Fruit fly (Drosophila melanogaster) whole organism, embryonic: ENCODE data around the gene Pfdn2.

Experiments used
- Ada2b ChIP-seq: fragments of 200-800 bp; sonication (Bioruptor generic); IDR thresholded peaks from 2 replicates; pipeline ENCODE4 v1.3.6; 2022; ENCODE audit warnings: missing biosample characterization, missing genetic modification characterization
- CG10979 ChIP-seq: fragments of 200-800 bp; sonication (Bioruptor generic); optimal IDR thresholded peaks from 2 replicates; lab custom pipeline; 2018; ENCODE audit warnings: missing biosample characterization, mild to moderate bottlenecking, missing genetic modification characterization, moderate library complexity
- CG1233 ChIP-seq: fragments of 200-800 bp; sonication (Bioruptor generic); optimal IDR thresholded peaks from 4 replicates; lab custom pipeline; 2018; ENCODE audit warnings: missing biosample characterization, mild to moderate bottlenecking, missing genetic modification characterization
- CG12942 ChIP-seq: fragments of 200-800 bp; sonication (Bioruptor generic); optimal IDR thresholded peaks from 3 replicates; lab custom pipeline; 2016; ENCODE audit warnings: missing biosample characterization, missing genetic modification characterization
- CG14050 ChIP-seq: fragments of 200-800 bp; sonication (Bioruptor generic); IDR thresholded peaks from 3 replicates; pipeline ENCODE4 v1.3.6; 2022; ENCODE audit warnings: missing biosample characterization, missing genetic modification characterization
- CG15269 ChIP-seq: fragments of 200-800 bp; sonication (Bioruptor generic); optimal IDR thresholded peaks from 2 replicates; lab custom pipeline; 2018; ENCODE audit warnings: missing biosample characterization, mild to moderate bottlenecking, missing genetic modification characterization, moderate library complexity
- CG16779 ChIP-seq: fragments of 200-800 bp; sonication (Bioruptor generic); IDR thresholded peaks from 2 replicates; pipeline ENCODE4 v1.3.6; 2022; ENCODE audit warnings: missing biosample characterization, missing genetic modification characterization
- CG18011 ChIP-seq: fragments of 200-800 bp; sonication (Bioruptor generic); optimal IDR thresholded peaks from 2 replicates; lab custom pipeline; 2017; ENCODE audit warnings: missing biosample characterization, missing genetic modification characterization, mild to moderate bottlenecking, moderate library complexity, missing genotype
- CG18262 ChIP-seq: fragments of 200-800 bp; optimal IDR thresholded peaks from 3 replicates; lab custom pipeline; 2019; ENCODE audit warnings: missing biosample characterization, mild to moderate bottlenecking, missing genetic modification characterization, moderate library complexity
- CG4424 ChIP-seq: fragments of 200-800 bp; sonication (Bioruptor generic); optimal IDR thresholded peaks from 3 replicates; lab custom pipeline; 2016; ENCODE audit warnings: missing biosample characterization, missing genetic modification characterization
- CG5180 ChIP-seq: fragments of 200-800 bp; sonication (Bioruptor generic); optimal IDR thresholded peaks from 3 replicates; lab custom pipeline; 2017; ENCODE audit warnings: missing biosample characterization, missing genetic modification characterization, mild to moderate bottlenecking, moderate library complexity, missing genetic modification reagents
- CG6791 ChIP-seq: fragments of 200-800 bp; sonication (Bioruptor generic); IDR thresholded peaks from 3 replicates; pipeline ENCODE4 v1.3.6; 2022; ENCODE audit warnings: missing biosample characterization, missing genetic modification characterization; ENCODE audit not compliant: partially characterized antibody
- CG7928 ChIP-seq: fragments of 200-800 bp; sonication (Bioruptor generic); optimal IDR thresholded peaks from 2 replicates; lab custom pipeline; 2017; ENCODE audit warnings: missing biosample characterization, mild to moderate bottlenecking, missing genetic modification characterization
- CG9437 ChIP-seq: fragments of 200-800 bp; sonication (Bioruptor generic); optimal IDR thresholded peaks from 2 replicates; lab custom pipeline; 2018; ENCODE audit warnings: missing biosample characterization, mild to moderate bottlenecking, missing genetic modification characterization
- CoRest ChIP-seq: fragments of 200-800 bp; sonication (Bioruptor generic); optimal IDR thresholded peaks from 3 replicates; lab custom pipeline; 2018; ENCODE audit warnings: missing biosample characterization, mild to moderate bottlenecking, missing genetic modification characterization, moderate library complexity
- D ChIP-seq, 2 experiments: fragments of 200-800 bp in 1 of 2; fragments of >200 bp in 1 of 2; sonication (Bioruptor generic) in 1 of 2; optimal IDR thresholded peaks; 2 replicates in 1 of 2; 3 replicates in 1 of 2; lab custom pipeline; 2017; ENCODE audit warnings: mild to moderate bottlenecking in 1 of 2, missing biosample characterization in 1 of 2, missing genetic modification characterization in 1 of 2, missing genetic modification reagents in 1 of 2
- Dip2 ChIP-seq: fragments of 200-800 bp; sonication (Bioruptor generic); IDR thresholded peaks from 2 replicates; pipeline ENCODE4 v1.3.6; 2022; ENCODE audit warnings: missing biosample characterization, missing genetic modification characterization
- Gsc ChIP-seq: fragments of 200-800 bp; sonication (Bioruptor generic); IDR thresholded peaks from 2 replicates; pipeline ENCODE4 v1.3.6; 2022; ENCODE audit warnings: missing biosample characterization, missing genetic modification characterization
- H2.0 ChIP-seq: fragments of 200-800 bp; sonication (Bioruptor generic); IDR thresholded peaks from 2 replicates; pipeline ENCODE4 v1.3.6; 2022; ENCODE audit warnings: missing biosample characterization, missing genetic modification characterization
- HLH3B ChIP-seq: fragments of 200-800 bp; sonication (Bioruptor generic); IDR thresholded peaks from 2 replicates; pipeline ENCODE4 v1.3.6; 2022; ENCODE audit warnings: missing biosample characterization, missing genetic modification characterization
- Kr ChIP-seq: fragments of 200-800 bp; sonication (Bioruptor generic); optimal IDR thresholded peaks from 2 replicates; lab custom pipeline; 2017; ENCODE audit warnings: missing biosample characterization, mild to moderate bottlenecking, missing genetic modification characterization
- MTF-1 ChIP-seq: fragments of 200-800 bp; sonication (Bioruptor generic); optimal IDR thresholded peaks from 2 replicates; lab custom pipeline; 2018; ENCODE audit warnings: missing biosample characterization, mild to moderate bottlenecking, missing genetic modification characterization, borderline replicate concordance
- Myb ChIP-seq: fragments of 200-800 bp; sonication (Bioruptor generic); optimal IDR thresholded peaks from 2 replicates; lab custom pipeline; 2016; ENCODE audit warnings: missing biosample characterization, missing genetic modification characterization
- Nf-YA ChIP-seq: fragments of 200-800 bp; sonication (Bioruptor generic); IDR thresholded peaks from 2 replicates; pipeline ENCODE4 v1.3.6; 2022; ENCODE audit warnings: missing biosample characterization, missing genetic modification characterization
- Nf-YC ChIP-seq: fragments of 200-800 bp; optimal IDR thresholded peaks from 3 replicates; lab custom pipeline; 2019; ENCODE audit warnings: missing biosample characterization, mild to moderate bottlenecking, missing genetic modification characterization, moderate library complexity
- Opbp ChIP-seq: fragments of 200-800 bp; sonication (Bioruptor generic); IDR thresholded peaks from 3 replicates; pipeline ENCODE4 v1.3.6; 2022; ENCODE audit warnings: missing biosample characterization, missing genetic modification characterization; ENCODE audit not compliant: partially characterized antibody
- Ravus ChIP-seq: fragments of 200-800 bp; sonication (Bioruptor generic); IDR thresholded peaks from 2 replicates; pipeline ENCODE4 v1.3.6; 2022; ENCODE audit warnings: missing biosample characterization, missing genetic modification characterization
- Vsx1 ChIP-seq: fragments of 200-800 bp; sonication (Bioruptor generic); optimal IDR thresholded peaks from 2 replicates; lab custom pipeline; 2017; ENCODE audit warnings: missing biosample characterization, mild to moderate bottlenecking, missing genetic modification characterization, missing genetic modification reagents
- aop ChIP-seq: fragments of 200-800 bp; sonication (Bioruptor generic); IDR thresholded peaks from 2 replicates; pipeline ENCODE4 v1.3.6; 2022; ENCODE audit warnings: missing biosample characterization, missing genetic modification characterization
- cas ChIP-seq: fragments of 200-800 bp; sonication (Bioruptor generic); IDR thresholded peaks from 2 replicates; pipeline ENCODE4 v1.3.6; 2022; ENCODE audit warnings: missing biosample characterization, missing genetic modification characterization
- chinmo ChIP-seq: fragments of 200-800 bp; sonication (Bioruptor generic); IDR thresholded peaks from 4 replicates; pipeline ENCODE4 v1.3.6; 2022; ENCODE audit warnings: missing biosample characterization, missing genetic modification characterization; ENCODE audit not compliant: partially characterized antibody
- da ChIP-seq: fragments of 200-800 bp; sonication (Bioruptor generic); optimal IDR thresholded peaks from 2 replicates; lab custom pipeline; 2016; ENCODE audit warnings: missing biosample characterization, missing genetic modification characterization
- hb ChIP-seq: fragments of 200-800 bp; sonication (Bioruptor generic); IDR thresholded peaks from 3 replicates; pipeline ENCODE4 v1.3.6; 2022; ENCODE audit warnings: missing biosample characterization, missing genetic modification characterization; ENCODE audit not compliant: partially characterized antibody
- hkb ChIP-seq, 2 experiments: fragments of 200-800 bp in 1 of 2; fragments of >200 bp in 1 of 2; sonication (Bioruptor generic) in 1 of 2; IDR thresholded peaks in 1 of 2; optimal IDR thresholded peaks in 1 of 2; 2 replicates each; pipeline versions ENCODE4 v1.3.6 to Lab custom; 2017 to 2022; ENCODE audit warnings: missing biosample characterization in 1 of 2, missing genetic modification characterization in 1 of 2
- lov ChIP-seq, 2 experiments: fragments of 200-800 bp in 1 of 2; fragments of >200 bp in 1 of 2; sonication (Bioruptor generic) in 1 of 2; IDR thresholded peaks in 1 of 2; optimal IDR thresholded peaks in 1 of 2; 2 replicates in 1 of 2; 3 replicates in 1 of 2; pipeline versions ENCODE4 v1.3.6 to Lab custom; 2017 to 2022; ENCODE audit warnings: missing biosample characterization in 1 of 2, missing genetic modification characterization in 1 of 2
- mld ChIP-seq: fragments of 200-800 bp; sonication (Bioruptor generic); IDR thresholded peaks from 3 replicates; pipeline ENCODE4 v1.3.6; 2022; ENCODE audit warnings: missing biosample characterization, missing genetic modification characterization; ENCODE audit not compliant: partially characterized antibody
- odd ChIP-seq: fragments of 200-800 bp; sonication (Bioruptor generic); optimal IDR thresholded peaks from 2 replicates; lab custom pipeline; 2017; ENCODE audit warnings: missing biosample characterization, mild to moderate bottlenecking, missing genetic modification characterization
- pnt ChIP-seq: fragments of 200-800 bp; sonication (Bioruptor generic); optimal IDR thresholded peaks from 3 replicates; lab custom pipeline; 2016; ENCODE audit warnings: missing biosample characterization, missing genetic modification characterization
- psq ChIP-seq: fragments of 200-800 bp; sonication (Bioruptor generic); optimal IDR thresholded peaks from 2 replicates; lab custom pipeline; 2017; ENCODE audit warnings: missing biosample characterization, missing genetic modification characterization
- pum ChIP-seq: fragments of 200-800 bp; sonication (Bioruptor generic); optimal IDR thresholded peaks from 2 replicates; lab custom pipeline; 2016; ENCODE audit warnings: missing biosample characterization, missing genetic modification characterization
- ranshi ChIP-seq: fragments of 200-800 bp; sonication (Bioruptor generic); IDR thresholded peaks from 2 replicates; pipeline ENCODE4 v1.3.6; 2022; ENCODE audit warnings: missing biosample characterization, missing genetic modification characterization
- sens-2 ChIP-seq: fragments of 200-800 bp; sonication (Bioruptor generic); IDR thresholded peaks from 2 replicates; pipeline ENCODE4 v1.3.6; 2022; ENCODE audit warnings: missing biosample characterization, missing genetic modification characterization
- sr ChIP-seq: fragments of 200-800 bp; sonication (Bioruptor generic); IDR thresholded peaks from 3 replicates; pipeline ENCODE4 v1.3.6; 2022; ENCODE audit warnings: missing biosample characterization, missing genetic modification characterization
- stwl ChIP-seq: fragments of 200-800 bp; sonication (Bioruptor generic); optimal IDR thresholded peaks from 3 replicates; lab custom pipeline; 2018; ENCODE audit warnings: missing biosample characterization, mild to moderate bottlenecking, missing genetic modification characterization, moderate library complexity
- tll ChIP-seq, 2 experiments: fragments of 200-800 bp in 1 of 2; fragments of >200 bp in 1 of 2; sonication (Bioruptor generic) in 1 of 2; optimal IDR thresholded peaks; 2 replicates each; lab custom pipeline; 2017 to 2019; ENCODE audit warnings: missing biosample characterization in 2 of 2, missing genetic modification characterization in 2 of 2, mild to moderate bottlenecking in 1 of 2, moderate library complexity in 1 of 2
- tna ChIP-seq: fragments of 200-800 bp; sonication (Bioruptor generic); IDR thresholded peaks from 2 replicates; pipeline ENCODE4 v1.3.6; 2022; ENCODE audit warnings: missing biosample characterization, missing genetic modification characterization; ENCODE audit not compliant: partially characterized antibody
- trh ChIP-seq: fragments of 200-800 bp; sonication (Bioruptor generic); optimal IDR thresholded peaks from 2 replicates; lab custom pipeline; 2016; ENCODE audit warnings: missing biosample characterization, missing genetic modification characterization
- tup ChIP-seq: fragments of 200-800 bp; sonication (Bioruptor generic); optimal IDR thresholded peaks from 2 replicates; lab custom pipeline; 2016; ENCODE audit warnings: missing biosample characterization, mild to moderate bottlenecking, missing genetic modification characterization, moderate library complexity
- zfh2 ChIP-seq: fragments of 200-800 bp; sonication (Bioruptor generic); optimal IDR thresholded peaks from 2 replicates; lab custom pipeline; 2016; ENCODE audit warnings: missing biosample characterization, missing genetic modification characterization

Pfdn2 gene

dm6 chr3L:11112427-11112826, 38.2 kb upstream of the Pfdn2 start (continued):
- TF ChIP-seq ranshi (GFP tag; lab: Robert Waterston, UW) (no peak), CG16779 (GFP tag; lab: Robert Waterston, UW) (0 out of 2 replicates have a peak, but pooled peaks have one; percentile 52), CG18011 (no peak), trh (GFP tag; lab: Kevin White, UChicago) (no peak), Opbp (GFP tag; lab: Robert Waterston, UW) (0 out of 3 replicates have a peak, but pooled peaks have one; percentile 15), H2.0 (GFP tag; lab: Robert Waterston, UW) (no peak), stwl (tag; lab: Kevin White, UChicago) (no peak), CG7928 (GFP tag; lab: Kevin White, UChicago) (no peak), lov (optimal IDR thresholded peaks at IDR 0.05; lab: Kevin White, UChicago) (no peak), lov (GFP tag; IDR thresholded peaks at IDR 0.05; lab: Robert Waterston, UW) (0 out of 3 replicates have a peak, but pooled peaks have one; percentile 27), odd (no peak), tna (GFP tag; lab: Robert Waterston, UW) (no peak), Nf-YA (no peak), Gsc (GFP tag; lab: Robert Waterston, UW) (no peak), Ravus (GFP tag; lab: Robert Waterston, UW) (no peak), tup (no peak), Dip2 (no peak), CG9437 (GFP tag; lab: Kevin White, UChicago) (no peak), da (no peak), Kr (GFP tag; lab: Kevin White, UChicago) (no peak), zfh2 (GFP tag; lab: Kevin White, UChicago) (no peak), D (optimal IDR thresholded peaks at IDR 0.05; lab: Kevin White, UChicago) (no peak), D (GFP tag; optimal IDR thresholded peaks at IDR 0.05; lab: Kevin White, UChicago) (no peak), tll (GFP tag; optimal IDR thresholded peaks at IDR 0.05; lab: Kevin White, UChicago) (no peak), aop (0 out of 2 replicates have a peak, but pooled peaks have one; percentile 25), Ada2b (GFP tag; lab: Robert Waterston, UW) (no peak), cas (GFP tag; lab: Robert Waterston, UW) (no peak), hb (no peak), CoRest (tag; lab: Kevin White, UChicago) (no peak), hkb (optimal IDR thresholded peaks at IDR 0.05; lab: Kevin White, UChicago) (no peak), hkb (GFP tag; IDR thresholded peaks at IDR 0.05; lab: Robert Waterston, UW) (no peak), CG1233 (GFP tag; lab: Kevin White, UChicago) (no peak), sens-2 (GFP tag; lab: Robert Waterston, UW) (no peak), CG14050 (GFP tag; lab: Robert Waterston, UW) (no peak), HLH3B (no peak), CG6791 (GFP tag; lab: Robert Waterston, UW) (no peak), Nf-YC (tag; lab: Kevin White, UChicago) (no peak), pnt (GFP tag; lab: Kevin White, UChicago) (no peak), CG10979 (tag; lab: Kevin White, UChicago) (no peak), CG4424 (GFP tag; lab: Kevin White, UChicago) (no peak), Vsx1 (GFP tag; lab: Kevin White, UChicago) (no peak), psq (no peak), Myb (GFP tag; lab: Kevin White, UChicago) (no peak), MTF-1 (no peak), pum (GFP tag; lab: Kevin White, UChicago) (no peak), sr (no peak), CG15269 (tag; lab: Kevin White, UChicago) (no peak), mld (GFP tag; lab: Robert Waterston, UW) (no peak), CG18262 (tag; lab: Kevin White, UChicago) (no peak), CG5180 (GFP tag; lab: Kevin White, UChicago) (no peak), CG12942 (no peak), chinmo (GFP tag; lab: Robert Waterston, UW) (no peak)
